Worm (Caenorhabditis elegans) whole organism, young adult: ENCODE results near the gene C23H4.8.

Experiments
- F49E8.2 ChIP-seq: sonication (generic microtip); optimal IDR thresholded peaks from 3 replicates; lab custom pipeline; 2017; ENCODE audit warnings: missing genetic modification characterization, mild to moderate bottlenecking, missing compliant biosample characterization, antibody characterized with exemption, moderate library complexity; ENCODE audit not compliant: insufficient read depth
- K12H6.12 ChIP-seq: fragments of 200-800 bp; sonication (Bioruptor generic); optimal IDR thresholded peaks from 2 replicates; lab custom pipeline; 2018; ENCODE audit warnings: mild to moderate bottlenecking, missing genetic modification characterization, missing compliant biosample characterization
- Y56A3A.18 ChIP-seq: fragments of 200-800 bp; sonication (Bioruptor generic); IDR thresholded peaks from 2 replicates; pipeline ENCODE4 v1.3.6; 2022; ENCODE audit warnings: missing genetic modification reagents, missing genetic modification characterization, missing compliant biosample characterization
- ama-1 ChIP-seq, 3 experiments: fragments of 150-350 bp in 1 of 3; sonication (generic microtip) in 2 of 3; optimal IDR thresholded peaks; 2 replicates each; lab custom pipeline; 2014 to 2018; ENCODE audit warnings: missing biosample characterization in 2 of 3, missing genetic modification characterization in 2 of 3, missing genetic modification reagents in 2 of 3
- ceh-91 ChIP-seq: fragments of 200-800 bp; sonication (Bioruptor generic); IDR thresholded peaks from 2 replicates; pipeline ENCODE4 v1.3.6; 2022; ENCODE audit warnings: missing genetic modification reagents, missing genetic modification characterization, missing compliant biosample characterization
- dox-1 ChIP-seq: fragments of 200-800 bp; sonication (Bioruptor generic); IDR thresholded peaks from 2 replicates; pipeline ENCODE4 v1.3.6; 2022; ENCODE audit warnings: missing genetic modification reagents, missing genetic modification characterization, missing compliant biosample characterization
- ekl-4 ChIP-seq: fragments of 200-800 bp; sonication (Bioruptor generic); IDR thresholded peaks from 2 replicates; pipeline ENCODE4 v1.3.6; 2022; ENCODE audit warnings: missing genetic modification reagents, missing genetic modification characterization, missing compliant biosample characterization
- ets-4 ChIP-seq: fragments of 200-800 bp; sonication (Bioruptor generic); optimal IDR thresholded peaks from 2 replicates; lab custom pipeline; 2018; ENCODE audit warnings: mild to moderate bottlenecking, missing genetic modification characterization, missing compliant biosample characterization
- let-526 ChIP-seq: fragments of 200-800 bp; sonication (Bioruptor generic); IDR thresholded peaks from 2 replicates; pipeline ENCODE4 v1.3.6; 2022; ENCODE audit warnings: missing genetic modification reagents, missing genetic modification characterization, missing compliant biosample characterization
- lin-35 ChIP-seq, 3 experiments: fragments of 150-350 bp in 2 of 3; sonication (generic microtip) in 1 of 3; optimal IDR thresholded peaks; 2 replicates each; lab custom pipeline; 2014 to 2018; ENCODE audit warnings: missing biosample characterization in 3 of 3, missing genetic modification characterization in 3 of 3, missing genetic modification reagents in 3 of 3
- madf-10 ChIP-seq: sonication (generic microtip); optimal IDR thresholded peaks from 2 replicates; lab custom pipeline; 2016; ENCODE audit warnings: mild to moderate bottlenecking, missing genetic modification characterization, missing compliant biosample characterization
- nhr-90 ChIP-seq: sonication (generic microtip); optimal IDR thresholded peaks from 2 replicates; lab custom pipeline; 2016; ENCODE audit warnings: missing genotype, mild to moderate bottlenecking, missing genetic modification characterization, missing compliant biosample characterization
- sea-2 ChIP-seq: fragments of 200-800 bp; sonication (Bioruptor generic); IDR thresholded peaks from 2 replicates; pipeline ENCODE4 v1.3.6; 2022; ENCODE audit warnings: missing genetic modification characterization, missing compliant biosample characterization
- snpc-4 ChIP-seq, 5 experiments: fragments of 150-350 bp in 1 of 5; sonication (generic microtip) in 4 of 5; optimal IDR thresholded peaks; 2 replicates each; lab custom pipeline; 2014 to 2018; ENCODE audit warnings: missing genetic modification characterization in 5 of 5, missing biosample characterization in 3 of 5, antibody characterized with exemption in 2 of 5, mild to moderate bottlenecking in 2 of 5, missing compliant biosample characterization in 2 of 5, missing genotype in 2 of 5, moderate library complexity in 2 of 5, missing genetic modification reagents in 1 of 5

DNA sequence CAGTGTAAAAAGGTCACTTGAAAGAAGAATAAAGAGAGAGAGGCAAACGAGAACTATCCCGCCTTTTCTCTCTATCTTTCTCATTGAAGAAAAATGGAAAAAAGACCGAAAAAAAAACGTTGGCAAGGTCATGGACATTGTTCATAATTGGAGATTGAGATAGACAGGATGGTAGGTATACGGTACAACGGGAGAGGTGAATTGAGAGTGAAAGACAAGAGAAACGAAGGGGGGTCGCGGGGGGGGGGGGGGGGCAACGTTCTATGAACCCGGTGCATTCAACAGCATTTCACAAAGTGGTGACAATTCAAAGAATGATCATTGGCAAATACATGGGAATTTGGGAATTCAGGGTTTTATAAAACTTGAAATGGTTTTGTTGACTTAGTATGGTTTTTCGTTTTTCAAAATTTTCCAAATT lies 40.2 kb upstream of the C23H4.8 start:
- no peak for TF ChIP-seq F49E8.2 (tag; lab: Kevin White, UChicago)
- TF ChIP-seq nhr-90 (tag; lab: Kevin White, UChicago), result no peak
- no peak for TF ChIP-seq K12H6.12 (tag; lab: Kevin White, UChicago)
- TF ChIP-seq ama-1 (optimal IDR thresholded peaks at IDR 0.05; lab: Kevin White, UChicago), result no peak
- no peak for TF ChIP-seq ama-1 (GFP tag; optimal IDR thresholded peaks at IDR 0.05; lab: Kevin White, UChicago)
- TF ChIP-seq ets-4 (GFP tag; lab: Kevin White, UChicago), result no peak
- no peak for TF ChIP-seq ceh-91 (GFP tag; lab: Robert Waterston, UW)
- no peak for TF ChIP-seq let-526 (GFP tag; lab: Robert Waterston, UW)
- TF ChIP-seq Y56A3A.18 (GFP tag; lab: Robert Waterston, UW), result no peak
- TF ChIP-seq sea-2 (GFP tag; lab: Robert Waterston, UW), result no peak
- no peak for TF ChIP-seq lin-35 (GFP tag; optimal IDR thresholded peaks at IDR 0.05; lab: Kevin White, UChicago)
- TF ChIP-seq snpc-4 (GFP tag; optimal IDR thresholded peaks at IDR 0.05; lab: Kevin White, UChicago), result no peak
- TF ChIP-seq snpc-4 (tag; optimal IDR thresholded peaks at IDR 0.05; lab: Kevin White, UChicago), result no peak
- no peak for TF ChIP-seq dox-1 (GFP tag; lab: Robert Waterston, UW)
- no peak for TF ChIP-seq madf-10
- no peak for TF ChIP-seq ekl-4 (GFP tag; lab: Robert Waterston, UW)
